Fruit fly (Drosophila melanogaster) whole organism, embryonic: Measurements from ENCODE around the gene CG17111.

ENCODE experiments used
- Ada2b ChIP-seq: fragments of 200-800 bp; sonication (Bioruptor generic); IDR thresholded peaks from 2 replicates; pipeline ENCODE4 v1.3.6; 2022; ENCODE audit warnings: missing biosample characterization, missing genetic modification characterization
- Atf-2 ChIP-seq: fragments of 200-800 bp; sonication (Bioruptor generic); optimal IDR thresholded peaks from 2 replicates; lab custom pipeline; 2016; ENCODE audit warnings: missing biosample characterization, missing genetic modification characterization
- BEAF-32 ChIP-seq: fragments of 200-800 bp; sonication (Bioruptor generic); optimal IDR thresholded peaks from 3 replicates; lab custom pipeline; 2017; ENCODE audit warnings: missing biosample characterization, missing genetic modification characterization, mild to moderate bottlenecking, moderate library complexity, missing genetic modification reagents
- CG10366 ChIP-seq: fragments of 200-800 bp; sonication (Bioruptor generic); IDR thresholded peaks from 2 replicates; pipeline ENCODE4 v1.3.6; 2022; ENCODE audit warnings: missing biosample characterization, missing genetic modification characterization
- CG11398 ChIP-seq: fragments of 200-800 bp; sonication (Bioruptor generic); optimal IDR thresholded peaks from 2 replicates; lab custom pipeline; 2016; ENCODE audit warnings: missing biosample characterization, missing genetic modification characterization
- CG17361 ChIP-seq: fragments of 200-800 bp; sonication (Bioruptor generic); IDR thresholded peaks from 3 replicates; pipeline ENCODE4 v1.3.6; 2022; ENCODE audit warnings: missing biosample characterization, missing genetic modification characterization
- CG17612 ChIP-seq: fragments of 200-800 bp; sonication (Bioruptor generic); IDR thresholded peaks from 2 replicates; pipeline ENCODE4 v1.3.6; 2022; ENCODE audit warnings: missing biosample characterization, missing genetic modification characterization
- CG2116 ChIP-seq: fragments of 200-800 bp; sonication (Bioruptor generic); optimal IDR thresholded peaks from 3 replicates; lab custom pipeline; 2018; ENCODE audit warnings: missing biosample characterization, mild to moderate bottlenecking, missing genetic modification characterization
- CG2678 ChIP-seq: fragments of 200-800 bp; sonication (Bioruptor generic); optimal IDR thresholded peaks from 3 replicates; lab custom pipeline; 2019; ENCODE audit warnings: missing biosample characterization, mild to moderate bottlenecking, missing genetic modification characterization, moderate library complexity
- CG31224 ChIP-seq: fragments of 200-800 bp; sonication (Bioruptor generic); IDR thresholded peaks from 2 replicates; pipeline ENCODE4 v1.3.6; 2022; ENCODE audit warnings: missing biosample characterization, missing genetic modification characterization
- CG33213 ChIP-seq: fragments of 200-800 bp; sonication (Bioruptor generic); optimal IDR thresholded peaks from 3 replicates; lab custom pipeline; 2016; ENCODE audit warnings: missing biosample characterization, missing genetic modification characterization
- CG4360 ChIP-seq: fragments of 200-800 bp; sonication (Bioruptor generic); IDR thresholded peaks from 2 replicates; pipeline ENCODE4 v1.3.6; 2022; ENCODE audit warnings: missing biosample characterization, missing genetic modification characterization
- CG4820 ChIP-seq: fragments of 200-800 bp; sonication (Bioruptor generic); optimal IDR thresholded peaks from 3 replicates; lab custom pipeline; 2016; ENCODE audit warnings: missing biosample characterization, missing genetic modification characterization
- CG6272 ChIP-seq: fragments of 200-800 bp; sonication (Bioruptor generic); IDR thresholded peaks from 2 replicates; pipeline ENCODE4 v1.3.6; 2022; ENCODE audit warnings: missing biosample characterization, missing genetic modification characterization
- CG6765 ChIP-seq: fragments of 200-800 bp; sonication (Bioruptor generic); optimal IDR thresholded peaks from 3 replicates; lab custom pipeline; 2017; ENCODE audit warnings: missing biosample characterization, mild to moderate bottlenecking, missing genetic modification characterization
- CG6813 ChIP-seq: fragments of 200-800 bp; sonication (Bioruptor generic); optimal IDR thresholded peaks from 2 replicates; lab custom pipeline; 2017; ENCODE audit warnings: missing biosample characterization, missing genetic modification characterization, mild to moderate bottlenecking, moderate library complexity, missing genetic modification reagents
- CG7271 ChIP-seq: fragments of 200-800 bp; sonication (Bioruptor generic); optimal IDR thresholded peaks from 2 replicates; lab custom pipeline; 2018; ENCODE audit warnings: missing biosample characterization, mild to moderate bottlenecking, missing genetic modification characterization, moderate library complexity
- CG7556 ChIP-seq: fragments of 200-800 bp; sonication (Bioruptor generic); optimal IDR thresholded peaks from 2 replicates; lab custom pipeline; 2017; ENCODE audit warnings: missing biosample characterization, mild to moderate bottlenecking, missing genetic modification characterization
- CG8924 ChIP-seq: fragments of 200-800 bp; optimal IDR thresholded peaks from 3 replicates; lab custom pipeline; 2019; ENCODE audit warnings: missing biosample characterization, mild to moderate bottlenecking, missing genetic modification characterization, moderate library complexity
- Dbx ChIP-seq: fragments of 200-800 bp; sonication (Bioruptor generic); IDR thresholded peaks from 3 replicates; pipeline ENCODE4 v1.3.6; 2022; ENCODE audit warnings: missing biosample characterization, missing genetic modification characterization
- HHEX ChIP-seq: fragments of 200-800 bp; sonication (Bioruptor generic); optimal IDR thresholded peaks from 3 replicates; lab custom pipeline; 2017; ENCODE audit warnings: missing biosample characterization, mild to moderate bottlenecking, missing genetic modification characterization, missing genetic modification reagents
- Hand ChIP-seq: fragments of 200-800 bp; sonication (Bioruptor generic); optimal IDR thresholded peaks from 2 replicates; lab custom pipeline; 2017; ENCODE audit warnings: mild to moderate bottlenecking, missing biosample characterization, missing genetic modification reagents, missing genetic modification characterization
- MESR4 ChIP-seq: fragments of 200-800 bp; sonication (Bioruptor generic); optimal IDR thresholded peaks from 2 replicates; lab custom pipeline; 2018; ENCODE audit warnings: missing biosample characterization, mild to moderate bottlenecking, missing genetic modification characterization, moderate library complexity
- Max ChIP-seq: fragments of 200-800 bp; sonication (Bioruptor generic); optimal IDR thresholded peaks from 2 replicates; lab custom pipeline; 2016; ENCODE audit warnings: missing biosample characterization, mild to moderate bottlenecking, missing genetic modification characterization
- Mes4 ChIP-seq: fragments of 200-800 bp; sonication (Bioruptor generic); optimal IDR thresholded peaks from 2 replicates; lab custom pipeline; 2016; ENCODE audit warnings: missing biosample characterization, missing genetic modification characterization
- Oli ChIP-seq: fragments of 200-800 bp; sonication (Bioruptor generic); optimal IDR thresholded peaks from 2 replicates; lab custom pipeline; 2018; ENCODE audit warnings: missing biosample characterization, mild to moderate bottlenecking, missing genetic modification characterization, moderate library complexity
- caup ChIP-seq: fragments of 200-800 bp; sonication (Bioruptor generic); optimal IDR thresholded peaks from 3 replicates; lab custom pipeline; 2017; ENCODE audit warnings: missing biosample characterization, mild to moderate bottlenecking, missing genetic modification characterization, moderate library complexity; ENCODE audit not compliant: severe bottlenecking
- dmrt99B ChIP-seq: fragments of 200-800 bp; sonication (Bioruptor generic); optimal IDR thresholded peaks from 2 replicates; lab custom pipeline; 2018; ENCODE audit warnings: missing biosample characterization, mild to moderate bottlenecking, missing genetic modification characterization, moderate library complexity
- dpn ChIP-seq, 2 experiments: fragments of 200-800 bp; sonication (Bioruptor generic); optimal IDR thresholded peaks; 3 replicates each; lab custom pipeline; 2016; ENCODE audit warnings: missing biosample characterization in 2 of 2, missing genetic modification characterization in 2 of 2
- dysf ChIP-seq: fragments of 200-800 bp; sonication (Bioruptor generic); IDR thresholded peaks from 3 replicates; pipeline ENCODE4 v1.3.6; 2022; ENCODE audit warnings: missing biosample characterization, missing genetic modification characterization
- fd102C ChIP-seq: fragments of 200-800 bp; sonication (Bioruptor generic); optimal IDR thresholded peaks from 2 replicates; lab custom pipeline; 2018; ENCODE audit warnings: missing biosample characterization, mild to moderate bottlenecking, missing genetic modification characterization, moderate library complexity
- gcm2 ChIP-seq: fragments of 200-800 bp; sonication (Bioruptor generic); optimal IDR thresholded peaks from 2 replicates; lab custom pipeline; 2016; ENCODE audit warnings: missing biosample characterization, missing genetic modification characterization
- gem ChIP-seq: fragments of 200-800 bp; sonication (Bioruptor generic); optimal IDR thresholded peaks from 2 replicates; lab custom pipeline; 2019; ENCODE audit warnings: missing biosample characterization, mild to moderate bottlenecking, missing genetic modification characterization, moderate library complexity
- hth ChIP-seq: fragments of >200 bp; optimal IDR thresholded peaks from 2 replicates; lab custom pipeline; 2017; ENCODE audit warnings: inconsistent platforms
- kay ChIP-seq: fragments of 200-800 bp; sonication (Bioruptor generic); optimal IDR thresholded peaks from 2 replicates; lab custom pipeline; 2016; ENCODE audit warnings: missing biosample characterization, missing genetic modification characterization
- mam ChIP-seq: fragments of 200-800 bp; sonication (Bioruptor generic); optimal IDR thresholded peaks from 3 replicates; lab custom pipeline; 2016; ENCODE audit warnings: missing biosample characterization, missing genetic modification characterization
- shn ChIP-seq: fragments of 200-800 bp; sonication (Bioruptor generic); optimal IDR thresholded peaks from 3 replicates; lab custom pipeline; 2016; ENCODE audit warnings: missing biosample characterization, missing genetic modification characterization
- stc ChIP-seq: fragments of 200-800 bp; sonication (Bioruptor generic); IDR thresholded peaks from 2 replicates; pipeline ENCODE4 v1.3.6; 2022; ENCODE audit warnings: missing biosample characterization, missing genetic modification characterization
- ttk ChIP-seq: fragments of 200-800 bp; sonication (Bioruptor generic); IDR thresholded peaks from 2 replicates; pipeline ENCODE4 v2.1.2; 2022; ENCODE audit warnings: missing biosample characterization, missing genetic modification characterization
- vfl ChIP-seq: fragments of 200-800 bp; sonication (Bioruptor generic); optimal IDR thresholded peaks from 2 replicates; lab custom pipeline; 2016; ENCODE audit warnings: missing biosample characterization, missing genetic modification characterization

The CG17111 gene

DNA sequence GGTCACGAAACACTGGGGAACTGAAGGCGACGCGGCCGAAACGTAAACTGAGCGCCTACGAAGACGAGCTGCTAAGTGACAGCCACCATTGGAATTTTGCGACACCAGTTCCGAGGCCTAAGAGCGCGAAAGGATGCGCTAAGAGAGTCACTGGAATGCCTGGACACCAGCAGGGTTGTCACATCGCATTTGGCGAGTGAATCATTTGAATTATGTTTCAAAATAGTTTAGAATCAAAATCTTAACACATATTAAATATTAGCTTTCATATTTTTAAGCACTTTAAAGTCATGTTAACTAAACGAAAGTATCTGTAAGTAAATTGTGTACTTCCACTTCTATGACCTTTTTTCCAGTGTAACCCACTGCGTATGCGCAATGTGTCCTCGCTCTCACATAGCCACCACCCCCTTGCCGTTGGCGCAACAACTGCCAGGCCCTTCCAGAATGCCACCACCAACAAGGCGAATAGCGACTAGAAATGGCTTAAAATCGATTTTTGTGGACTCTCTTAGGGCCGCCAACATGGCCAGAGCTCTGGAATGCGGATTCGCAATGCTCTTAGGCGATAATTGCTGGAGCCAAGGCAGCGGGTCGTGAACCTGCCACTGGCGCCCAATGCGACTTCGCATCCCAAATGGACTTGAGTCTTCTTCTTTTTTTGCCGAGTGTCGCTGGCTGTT, 45.8 kb upstream of the CG17111 start, which contains the start of gene Cow (continued):
- TF ChIP-seq Dbx (GFP tag; lab: Robert Waterston, UW) (peak; percentile 84), CG10366 (GFP tag; lab: Robert Waterston, UW) (peak; percentile 76), vfl (GFP tag; lab: Kevin White, UChicago) (peak; percentile 18), CG6765 (peak; percentile 32), dmrt99B (tag; lab: Kevin White, UChicago) (peak; percentile 69), Mes4 (peak; percentile 4), CG17361 (GFP tag; lab: Robert Waterston, UW) (peak; percentile 41; the same call in 1 of the 3 replicates), MESR4 (GFP tag; lab: Kevin White, UChicago) (no peak), CG33213 (GFP tag; lab: Kevin White, UChicago) (peak; percentile 15), caup (GFP tag; lab: Kevin White, UChicago) (peak; percentile 78), Hand (peak; percentile 75), CG7556 (peak; percentile 85), CG2116 (GFP tag; lab: Kevin White, UChicago) (peak; percentile 4), CG7271 (tag; lab: Kevin White, UChicago) (no peak), CG8924 (peak; percentile 55), HHEX (GFP tag; lab: Kevin White, UChicago) (peak; percentile 66), Ada2b (GFP tag; lab: Robert Waterston, UW) (peak; percentile 73), fd102C (no peak), CG6272 (GFP tag; lab: Robert Waterston, UW) (peak; percentile 71), ttk (GFP tag; lab: Robert Waterston, UW) (peak; percentile 66), gem (peak; percentile 76), CG2678 (tag; lab: Kevin White, UChicago) (peak; percentile 81), Oli (peak; percentile 52), Max (GFP tag; lab: Kevin White, UChicago) (peak; percentile 36), CG17612 (GFP tag; lab: Robert Waterston, UW) (0 out of 2 replicates have a peak, but pooled peaks have one; percentile 16), CG4820 (GFP tag; lab: Kevin White, UChicago) (peak; percentile 20), CG4360 (GFP tag; lab: Robert Waterston, UW) (no peak), gcm2 (GFP tag; lab: Kevin White, UChicago) (peak; percentile 26), BEAF-32 (GFP tag; lab: Kevin White, UChicago) (no peak), dpn (GFP tag; optimal IDR thresholded peaks at IDR 0.05; lab: Kevin White, UChicago) (peak; percentile 46 to 50), dysf (peak; percentile 82), hth (lab: Kevin White, UChicago) (no peak), CG6813 (GFP tag; lab: Kevin White, UChicago) (peak; percentile 57), CG11398 (GFP tag; lab: Kevin White, UChicago) (no peak), shn (GFP tag; lab: Kevin White, UChicago) (no peak), stc (GFP tag; lab: Robert Waterston, UW) (0 out of 2 replicates have a peak, but pooled peaks have one; percentile 48), mam (GFP tag; lab: Kevin White, UChicago) (peak; percentile 69), kay (GFP tag; lab: Kevin White, UChicago) (peak; percentile 36), Atf-2 (peak; percentile 36), CG31224 (GFP tag; lab: Robert Waterston, UW) (peak; percentile 53; the same call in 1 of the 2 replicates)
- TF ChIP-seq, all 482 proteins: peak for 241
